Fruit fly (Drosophila melanogaster) whole organism, adult: ENCODE measurements around the gene CG15025.

Source experiments
- CG11617 ChIP-seq: fragments of 200-800 bp; sonication (Bioruptor generic); optimal IDR thresholded peaks from 2 replicates; lab custom pipeline; 2017; ENCODE audit warnings: mild to moderate bottlenecking, missing biosample characterization, missing genetic modification reagents, missing genetic modification characterization
- CG12768 ChIP-seq: fragments of 200-800 bp; sonication (Bioruptor generic); optimal IDR thresholded peaks from 2 replicates; lab custom pipeline; 2017; ENCODE audit warnings: missing biosample characterization, missing genetic modification characterization, mild to moderate bottlenecking, moderate library complexity, missing genetic modification reagents
- CG14711 ChIP-seq: fragments of 200-800 bp; sonication (Bioruptor generic); optimal IDR thresholded peaks from 2 replicates; lab custom pipeline; 2018; ENCODE audit warnings: missing biosample characterization, mild to moderate bottlenecking, missing genetic modification characterization, moderate library complexity
- CG1620 ChIP-seq: fragments of 200-800 bp; sonication (Bioruptor generic); optimal IDR thresholded peaks from 2 replicates; lab custom pipeline; 2016; ENCODE audit warnings: missing biosample characterization, missing genetic modification characterization
- CG33017 ChIP-seq: fragments of 200-800 bp; sonication (Bioruptor generic); optimal IDR thresholded peaks from 2 replicates; lab custom pipeline; 2018; ENCODE audit warnings: missing biosample characterization, mild to moderate bottlenecking, missing genetic modification characterization, moderate library complexity
- CG5204 ChIP-seq: fragments of 200-800 bp; sonication (Bioruptor generic); optimal IDR thresholded peaks from 2 replicates; lab custom pipeline; 2016; ENCODE audit warnings: missing biosample characterization, missing genetic modification characterization
- CG7045 ChIP-seq: fragments of 200-800 bp; sonication (Bioruptor generic); optimal IDR thresholded peaks from 2 replicates; lab custom pipeline; 2017; ENCODE audit warnings: missing biosample characterization, mild to moderate bottlenecking, missing genetic modification characterization
- CG7101 ChIP-seq: fragments of 200-800 bp; sonication (Bioruptor generic); optimal IDR thresholded peaks from 2 replicates; lab custom pipeline; 2018; ENCODE audit warnings: missing biosample characterization, mild to moderate bottlenecking, missing genetic modification characterization, moderate library complexity
- Clk ChIP-seq: fragments of 200-800 bp; sonication (Bioruptor generic); optimal IDR thresholded peaks from 2 replicates; lab custom pipeline; 2017; ENCODE audit warnings: missing biosample characterization, missing genetic modification characterization
- Crg-1 ChIP-seq: fragments of 200-800 bp; sonication (Bioruptor generic); optimal IDR thresholded peaks from 2 replicates; lab custom pipeline; 2016; ENCODE audit warnings: missing biosample characterization, missing genetic modification characterization
- Hr96 ChIP-seq: fragments of 200-800 bp; sonication (Bioruptor generic); optimal IDR thresholded peaks from 2 replicates; lab custom pipeline; 2016; ENCODE audit warnings: missing biosample characterization, missing genetic modification characterization
- Mnt ChIP-seq: fragments of 200-800 bp; sonication (Bioruptor generic); optimal IDR thresholded peaks from 2 replicates; lab custom pipeline; 2016; ENCODE audit warnings: missing biosample characterization, mild to moderate bottlenecking, missing genetic modification characterization
- bab1 ChIP-seq: fragments of 200-800 bp; sonication (Bioruptor generic); optimal IDR thresholded peaks from 3 replicates; lab custom pipeline; 2019; ENCODE audit warnings: missing biosample characterization, mild to moderate bottlenecking, missing genetic modification characterization, moderate library complexity
- cic ChIP-seq: fragments of 200-800 bp; sonication (Bioruptor generic); optimal IDR thresholded peaks from 2 replicates; lab custom pipeline; 2017; ENCODE audit warnings: missing biosample characterization, mild to moderate bottlenecking, missing genetic modification characterization, moderate library complexity
- cnc ChIP-seq, 2 experiments: fragments of >200 bp; optimal IDR thresholded peaks; 2 replicates each; lab custom pipeline; 2017
- kay ChIP-seq: fragments of 200-800 bp; sonication (Bioruptor generic); peaks from one replicate; lab custom pipeline; 2016; ENCODE audit warnings: missing biosample characterization, missing genetic modification characterization, borderline replicate concordance
- ovo ChIP-seq: fragments of 200-800 bp; sonication (Bioruptor generic); optimal IDR thresholded peaks from 2 replicates; lab custom pipeline; 2016; ENCODE audit warnings: missing biosample characterization, missing genetic modification characterization
- pad ChIP-seq: fragments of 200-800 bp; sonication (Bioruptor generic); optimal IDR thresholded peaks from 3 replicates; lab custom pipeline; 2017; ENCODE audit warnings: missing biosample characterization, missing genetic modification characterization, mild to moderate bottlenecking, moderate library complexity, missing genetic modification reagents
- tj ChIP-seq: fragments of 200-800 bp; sonication (Bioruptor generic); optimal IDR thresholded peaks from 3 replicates; lab custom pipeline; 2017; ENCODE audit warnings: missing biosample characterization, mild to moderate bottlenecking, missing genetic modification characterization, moderate library complexity
- toe ChIP-seq: fragments of 200-800 bp; sonication (Bioruptor generic); optimal IDR thresholded peaks from 2 replicates; lab custom pipeline; 2016; ENCODE audit warnings: missing biosample characterization, missing genetic modification characterization

CG15025 gene

DNA sequence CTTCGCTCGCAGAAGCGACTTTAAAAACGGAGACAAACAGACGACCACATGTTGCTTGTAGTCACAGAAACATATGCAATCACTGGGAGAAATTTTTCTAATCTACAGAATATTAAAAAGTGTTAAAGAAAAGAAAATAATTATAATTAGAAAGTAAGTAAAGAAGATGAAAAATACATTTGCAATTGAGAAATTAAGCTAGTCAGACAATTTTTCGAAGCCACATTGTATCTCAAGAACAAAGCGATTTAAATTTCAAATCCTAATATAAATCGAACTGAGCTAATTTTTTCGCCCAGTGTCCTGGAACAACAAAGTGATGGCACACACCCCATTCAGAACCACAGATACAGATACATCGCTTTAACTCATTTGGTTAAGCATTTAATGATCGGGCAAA lies 25.6 kb downstream of the CG15025 start:
- TF ChIP-seq kay (GFP tag; lab: Kevin White, UChicago) (peak; percentile 77), CG5204 (GFP tag; lab: Kevin White, UChicago) (no peak), cnc (optimal IDR thresholded peaks at IDR 0.05; lab: Kevin White, UChicago) (no peak), CG1620 (GFP tag; lab: Kevin White, UChicago) (no peak), toe (GFP tag; lab: Kevin White, UChicago) (no peak), Mnt (GFP tag; lab: Kevin White, UChicago) (no peak), CG14711 (tag; lab: Kevin White, UChicago) (no peak), ovo (no peak), CG12768 (GFP tag; lab: Kevin White, UChicago) (no peak)

DNA sequence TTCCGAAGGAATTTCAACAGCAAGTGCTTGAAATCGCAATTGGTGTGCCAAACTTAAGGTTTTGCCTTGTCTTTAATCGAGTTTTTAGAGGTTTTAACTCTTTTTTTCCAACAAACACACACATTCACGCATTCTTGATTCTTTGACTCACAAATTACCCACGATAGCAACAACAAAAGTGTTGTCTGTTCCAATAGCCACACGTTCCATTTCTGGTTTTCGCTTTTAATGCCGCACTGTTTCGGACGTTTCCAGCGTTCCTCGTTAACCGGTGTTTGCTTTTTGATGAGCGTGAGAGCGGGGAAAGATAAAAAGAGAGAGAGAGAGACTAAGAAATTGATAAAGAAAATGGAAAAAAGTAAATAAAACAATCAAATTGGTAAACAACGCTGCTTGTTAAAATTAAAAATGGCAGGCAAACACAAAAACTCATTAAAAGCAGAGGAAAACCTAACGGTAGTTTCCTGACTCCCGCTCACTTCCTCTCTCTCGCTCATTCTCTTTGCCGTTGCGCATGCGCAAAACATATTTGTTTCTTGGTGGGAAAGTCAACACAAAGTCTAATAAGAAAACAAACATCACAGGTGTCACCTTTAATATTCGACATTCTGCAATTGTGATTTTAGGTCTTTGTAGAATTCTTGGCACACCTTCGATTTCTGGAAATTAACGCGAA lies 26.9 kb downstream of the CG15025 start:
- TF ChIP-seq pad (GFP tag; lab: Kevin White, UChicago) (peak; percentile 56), CG1620 (GFP tag; lab: Kevin White, UChicago) (no peak), ovo (peak; percentile 92), Mnt (GFP tag; lab: Kevin White, UChicago) (no peak), Hr96 (GFP tag; lab: Kevin White, UChicago) (no peak), bab1 (GFP tag; lab: Kevin White, UChicago) (no peak), toe (GFP tag; lab: Kevin White, UChicago) (no peak), cic (GFP tag; lab: Kevin White, UChicago) (peak; percentile 39), CG12768 (GFP tag; lab: Kevin White, UChicago) (peak; percentile 43), CG7045 (GFP tag; lab: Kevin White, UChicago) (peak; percentile 14), CG7101 (tag; lab: Kevin White, UChicago) (peak; percentile 52), CG11617 (peak; percentile 13), Clk (GFP tag; lab: Kevin White, UChicago) (peak; percentile 24), cnc (optimal IDR thresholded peaks at IDR 0.05; lab: Kevin White, UChicago) (no peak), tj (peak; percentile 5), CG14711 (tag; lab: Kevin White, UChicago) (peak; percentile 26), CG5204 (GFP tag; lab: Kevin White, UChicago) (no peak), Crg-1 (GFP tag; lab: Kevin White, UChicago) (peak; percentile 35)

DNA sequence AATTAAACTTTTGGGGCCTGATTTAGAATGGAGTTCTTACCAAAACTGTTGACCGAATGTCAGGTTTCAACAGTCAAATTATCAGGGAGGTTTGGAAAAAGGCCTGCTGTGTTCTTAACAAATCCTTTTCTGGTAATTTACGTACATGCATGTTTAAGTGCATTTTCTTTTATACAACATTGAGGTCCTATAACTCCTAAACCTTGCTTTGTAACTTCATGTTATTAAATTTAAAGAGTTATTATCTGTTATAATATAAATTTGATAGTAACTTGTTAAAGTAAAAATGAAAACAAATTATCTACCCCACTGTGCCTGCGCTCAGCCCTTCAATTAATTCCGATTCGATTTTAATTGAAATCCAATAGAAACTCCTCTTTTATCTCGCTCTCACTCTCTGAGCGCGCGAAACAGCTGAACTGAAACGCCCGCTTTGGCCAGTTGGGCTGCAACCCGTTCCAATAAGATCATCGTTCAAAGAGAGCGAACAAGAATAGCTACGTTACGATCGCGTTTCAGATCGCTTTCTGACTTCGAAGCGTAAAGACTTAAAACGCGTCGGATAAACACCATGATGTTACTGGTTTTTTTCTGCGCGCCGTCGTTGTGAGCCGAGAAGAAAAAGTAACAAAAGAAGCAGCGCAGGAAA lies 27.8 kb downstream of the CG15025 start, which contains the start of gene Scsalpha2:
Gene Scsalpha2, minus strand, starts transcription at position 51 of the 649 bp plus-strand sequence.
- TF ChIP-seq ovo (no peak), CG7045 (GFP tag; lab: Kevin White, UChicago) (no peak), CG33017 (no peak), Mnt (GFP tag; lab: Kevin White, UChicago) (no peak), Hr96 (GFP tag; lab: Kevin White, UChicago) (no peak), CG11617 (no peak), Clk (GFP tag; lab: Kevin White, UChicago) (no peak), tj (no peak), CG12768 (GFP tag; lab: Kevin White, UChicago) (no peak), toe (GFP tag; lab: Kevin White, UChicago) (no peak), bab1 (GFP tag; lab: Kevin White, UChicago) (peak; percentile 27), cic (GFP tag; lab: Kevin White, UChicago) (no peak), CG1620 (GFP tag; lab: Kevin White, UChicago) (no peak), Crg-1 (GFP tag; lab: Kevin White, UChicago) (no peak), CG7101 (tag; lab: Kevin White, UChicago) (peak; percentile 1), CG14711 (tag; lab: Kevin White, UChicago) (no peak)

DNA sequence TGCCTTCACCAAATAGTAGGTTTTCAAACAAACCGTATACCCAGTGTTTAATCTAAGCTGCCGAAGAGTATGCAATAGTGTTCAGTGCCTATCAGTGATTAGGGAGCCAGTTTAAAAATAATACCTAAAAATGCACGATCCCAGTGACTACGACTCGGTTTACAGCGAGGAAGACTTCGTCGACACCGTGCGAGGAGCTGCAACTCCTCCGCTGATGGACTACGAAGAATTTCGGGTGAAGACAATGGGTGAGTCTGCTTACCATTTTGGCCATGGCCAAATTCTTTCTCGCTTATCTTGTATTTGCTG lies 29.7 kb downstream of the CG15025 start:
- TF ChIP-seq CG7101 (tag; lab: Kevin White, UChicago) (no peak), Clk (GFP tag; lab: Kevin White, UChicago) (no peak), ovo (no peak), CG14711 (tag; lab: Kevin White, UChicago) (no peak), toe (GFP tag; lab: Kevin White, UChicago) (no peak), cnc (optimal IDR thresholded peaks at IDR 0.05; lab: Kevin White, UChicago) (no peak), pad (GFP tag; lab: Kevin White, UChicago) (no peak), CG5204 (GFP tag; lab: Kevin White, UChicago) (no peak), kay (GFP tag; lab: Kevin White, UChicago) (no peak), Hr96 (GFP tag; lab: Kevin White, UChicago) (no peak), CG11617 (no peak), Mnt (GFP tag; lab: Kevin White, UChicago) (no peak)

DNA sequence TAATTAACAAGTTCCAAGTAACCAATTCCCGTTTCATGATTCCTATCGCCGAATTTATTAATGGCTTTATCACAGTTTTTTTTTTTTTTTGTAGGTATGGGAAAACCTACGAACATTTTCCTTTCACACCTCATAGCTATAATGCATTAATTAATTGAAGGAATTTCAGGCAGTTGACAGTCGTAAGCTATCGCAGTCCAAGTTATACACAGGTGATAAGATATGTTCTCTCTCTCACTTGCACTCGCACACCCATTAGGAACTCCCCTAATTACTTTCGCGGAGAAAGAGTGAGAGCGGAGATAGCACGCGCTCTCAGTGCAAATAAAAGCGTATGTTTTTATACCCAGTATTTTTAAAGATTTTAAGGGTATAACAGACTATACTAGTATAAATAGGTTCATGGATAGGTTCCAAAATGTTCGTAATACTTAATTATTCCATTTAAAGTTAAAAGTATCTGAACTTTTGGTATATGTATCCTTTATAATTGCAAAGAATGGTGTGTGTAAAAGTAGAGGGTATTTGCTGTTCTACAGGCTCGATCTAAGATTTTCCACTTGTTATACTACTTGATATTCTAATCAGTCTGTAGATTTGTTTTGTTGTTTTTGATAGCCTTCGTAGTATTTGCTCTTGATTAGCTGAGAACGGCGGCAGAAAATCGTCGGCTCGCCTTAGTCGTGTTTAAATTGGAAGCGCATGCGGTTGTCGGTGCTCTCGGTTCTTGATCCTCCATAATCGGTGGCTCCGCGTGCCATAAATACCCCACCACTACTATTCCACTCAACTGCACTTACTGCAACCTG lies 30.3 kb downstream of the CG15025 start, which contains the start of gene Dys:
Gene Dys, plus strand, starts transcription at position 677 of the 809 bp plus-strand sequence.
- TF ChIP-seq CG7045 (GFP tag; lab: Kevin White, UChicago) (peak; percentile 83), CG7101 (tag; lab: Kevin White, UChicago) (peak; percentile 96), Hr96 (GFP tag; lab: Kevin White, UChicago) (peak; percentile 68), toe (GFP tag; lab: Kevin White, UChicago) (peak; percentile 29), pad (GFP tag; lab: Kevin White, UChicago) (peak; percentile 79), bab1 (GFP tag; lab: Kevin White, UChicago) (peak; percentile 2), Mnt (GFP tag; lab: Kevin White, UChicago) (peak; percentile 62), CG12768 (GFP tag; lab: Kevin White, UChicago) (peak; percentile 94), kay (GFP tag; lab: Kevin White, UChicago) (peak; percentile 70), ovo (no peak), cnc (optimal IDR thresholded peaks at IDR 0.05; lab: Kevin White, UChicago) (no peak), CG1620 (GFP tag; lab: Kevin White, UChicago) (no peak), tj (peak; percentile 41), CG11617 (peak; percentile 91), cic (GFP tag; lab: Kevin White, UChicago) (peak; percentile 97), CG14711 (tag; lab: Kevin White, UChicago) (peak; percentile 91), CG5204 (GFP tag; lab: Kevin White, UChicago) (peak; percentile 80), Clk (GFP tag; lab: Kevin White, UChicago) (peak; percentile 80), Crg-1 (GFP tag; lab: Kevin White, UChicago) (peak; percentile 71), CG33017 (peak; percentile 97)
